Fruit fly (Drosophila melanogaster) whole organism, embryonic: ENCODE results near the gene NK7.1.
A peak's percentile ranks its signal among the peaks of the same experiment; 100 is the strongest.

Experiments used
- ATbp ChIP-seq: fragments of 200-800 bp; sonication (Bioruptor generic); optimal IDR thresholded peaks from 2 replicates; lab custom pipeline; 2017; ENCODE audit warnings: missing biosample characterization, mild to moderate bottlenecking, missing genetic modification characterization, missing genetic modification reagents
- Abd-B ChIP-seq: fragments of 200-800 bp; sonication (Bioruptor generic); optimal IDR thresholded peaks from 2 replicates; lab custom pipeline; 2018; ENCODE audit warnings: missing biosample characterization, mild to moderate bottlenecking, missing genetic modification characterization, moderate library complexity
- B-H1 ChIP-seq: fragments of 200-800 bp; sonication (Bioruptor generic); IDR thresholded peaks from 3 replicates; pipeline ENCODE4 v1.3.6; 2022; ENCODE audit warnings: missing biosample characterization, missing genetic modification characterization
- B-H2 ChIP-seq: fragments of 200-800 bp; sonication (Bioruptor generic); optimal IDR thresholded peaks from 2 replicates; lab custom pipeline; 2018; ENCODE audit warnings: missing biosample characterization, mild to moderate bottlenecking, missing genetic modification characterization
- CG10431 ChIP-seq: fragments of 200-800 bp; sonication (Bioruptor generic); optimal IDR thresholded peaks from 3 replicates; lab custom pipeline; 2018; ENCODE audit warnings: missing biosample characterization, mild to moderate bottlenecking, missing genetic modification characterization
- CG10979 ChIP-seq: fragments of 200-800 bp; sonication (Bioruptor generic); optimal IDR thresholded peaks from 2 replicates; lab custom pipeline; 2018; ENCODE audit warnings: missing biosample characterization, mild to moderate bottlenecking, missing genetic modification characterization, moderate library complexity
- CG11456 ChIP-seq: fragments of 200-800 bp; sonication (Bioruptor generic); IDR thresholded peaks from 3 replicates; pipeline ENCODE4 v1.3.6; 2022; ENCODE audit warnings: missing biosample characterization, missing genetic modification characterization
- CG12155 ChIP-seq: fragments of 200-800 bp; sonication (Bioruptor generic); optimal IDR thresholded peaks from 3 replicates; lab custom pipeline; 2016; ENCODE audit warnings: missing biosample characterization, missing genetic modification characterization
- CG15073 ChIP-seq: fragments of 200-800 bp; sonication (Bioruptor generic); optimal IDR thresholded peaks from 2 replicates; lab custom pipeline; 2016; ENCODE audit warnings: missing biosample characterization, missing genetic modification characterization
- CG15601 ChIP-seq: fragments of 200-800 bp; sonication (Bioruptor generic); optimal IDR thresholded peaks from 3 replicates; lab custom pipeline; 2019; ENCODE audit warnings: missing biosample characterization, mild to moderate bottlenecking, missing genetic modification characterization, moderate library complexity
- CG1602 ChIP-seq: fragments of 200-800 bp; sonication (Bioruptor generic); optimal IDR thresholded peaks from 3 replicates; lab custom pipeline; 2016; ENCODE audit warnings: missing biosample characterization, missing genetic modification characterization
- CG16815 ChIP-seq: fragments of 200-800 bp; sonication (Bioruptor generic); optimal IDR thresholded peaks from 3 replicates; lab custom pipeline; 2017; ENCODE audit warnings: missing biosample characterization, mild to moderate bottlenecking, missing genetic modification characterization
- CG17359 ChIP-seq: fragments of 200-800 bp; sonication (Bioruptor generic); optimal IDR thresholded peaks from 3 replicates; lab custom pipeline; 2018; ENCODE audit warnings: missing biosample characterization, mild to moderate bottlenecking, missing genetic modification characterization, moderate library complexity
- CG18764 ChIP-seq: fragments of 200-800 bp; sonication (Bioruptor generic); optimal IDR thresholded peaks from 3 replicates; lab custom pipeline; 2016; ENCODE audit warnings: missing biosample characterization, missing genetic modification characterization
- CG2889 ChIP-seq: fragments of 200-800 bp; sonication (Bioruptor generic); IDR thresholded peaks from 3 replicates; pipeline ENCODE4 v1.3.6; 2022; ENCODE audit warnings: missing biosample characterization, missing genetic modification characterization
- CG30020 ChIP-seq: fragments of 200-800 bp; optimal IDR thresholded peaks from 2 replicates; lab custom pipeline; 2019; ENCODE audit warnings: missing biosample characterization, mild to moderate bottlenecking, missing genetic modification characterization, moderate library complexity
- CG3726 ChIP-seq: fragments of 200-800 bp; sonication (Bioruptor generic); IDR thresholded peaks from 3 replicates; pipeline ENCODE4, ENCODE4 v1.3.6; 2022; ENCODE audit warnings: missing biosample characterization, missing genetic modification characterization
- CG3838 ChIP-seq: fragments of 200-800 bp; sonication (Bioruptor generic); optimal IDR thresholded peaks from 3 replicates; lab custom pipeline; 2016; ENCODE audit warnings: missing biosample characterization, missing genetic modification characterization
- CG3847 ChIP-seq: fragments of 200-800 bp; sonication (Bioruptor generic); IDR thresholded peaks from 2 replicates; pipeline ENCODE4 v1.3.6; 2022; ENCODE audit warnings: missing biosample characterization, missing genetic modification characterization
- CG4360 ChIP-seq: fragments of 200-800 bp; sonication (Bioruptor generic); IDR thresholded peaks from 2 replicates; pipeline ENCODE4 v1.3.6; 2022; ENCODE audit warnings: missing biosample characterization, missing genetic modification characterization
- CG4617 ChIP-seq: fragments of 200-800 bp; sonication (Bioruptor generic); optimal IDR thresholded peaks from 3 replicates; lab custom pipeline; 2016; ENCODE audit warnings: missing biosample characterization, missing genetic modification characterization, borderline replicate concordance
- CG6791 ChIP-seq: fragments of 200-800 bp; sonication (Bioruptor generic); IDR thresholded peaks from 3 replicates; pipeline ENCODE4 v1.3.6; 2022; ENCODE audit warnings: missing biosample characterization, missing genetic modification characterization; ENCODE audit not compliant: partially characterized antibody
- CG7839 ChIP-seq: fragments of 200-800 bp; sonication (Bioruptor generic); optimal IDR thresholded peaks from 3 replicates; lab custom pipeline; 2018; ENCODE audit warnings: missing biosample characterization, mild to moderate bottlenecking, missing genetic modification characterization, moderate library complexity
- CG8478 ChIP-seq: fragments of >200 bp; optimal IDR thresholded peaks from 2 replicates; lab custom pipeline; 2018
- D ChIP-seq, 2 experiments: fragments of 200-800 bp in 1 of 2; fragments of >200 bp in 1 of 2; sonication (Bioruptor generic) in 1 of 2; optimal IDR thresholded peaks; 2 replicates in 1 of 2; 3 replicates in 1 of 2; lab custom pipeline; 2017; ENCODE audit warnings: mild to moderate bottlenecking in 1 of 2, missing biosample characterization in 1 of 2, missing genetic modification characterization in 1 of 2, missing genetic modification reagents in 1 of 2
- D19B ChIP-seq: fragments of 200-800 bp; sonication (Bioruptor generic); optimal IDR thresholded peaks from 2 replicates; lab custom pipeline; 2017; ENCODE audit warnings: missing biosample characterization, mild to moderate bottlenecking, missing genetic modification characterization
- Deaf1 ChIP-seq: fragments of 200-800 bp; optimal IDR thresholded peaks from 3 replicates; lab custom pipeline; 2019; ENCODE audit warnings: missing biosample characterization, mild to moderate bottlenecking, missing genetic modification characterization, moderate library complexity
- Doc3 ChIP-seq: fragments of 200-800 bp; sonication (Bioruptor generic); IDR thresholded peaks from 3 replicates; pipeline ENCODE4 v1.3.6; 2022; ENCODE audit warnings: missing biosample characterization, missing genetic modification characterization; ENCODE audit not compliant: partially characterized antibody
- Dp ChIP-seq: fragments of 200-800 bp; sonication (Bioruptor generic); optimal IDR thresholded peaks from 2 replicates; lab custom pipeline; 2018; ENCODE audit warnings: missing biosample characterization, mild to moderate bottlenecking, missing genetic modification characterization, moderate library complexity
- HLH54F ChIP-seq: fragments of 200-800 bp; sonication (Bioruptor generic); optimal IDR thresholded peaks from 3 replicates; lab custom pipeline; 2016; ENCODE audit warnings: missing biosample characterization, missing genetic modification characterization
- Hr3 ChIP-seq: fragments of 200-800 bp; sonication (Bioruptor generic); optimal IDR thresholded peaks from 3 replicates; lab custom pipeline; 2016; ENCODE audit warnings: missing biosample characterization, missing genetic modification characterization
- MBD-R2 ChIP-seq: fragments of 200-800 bp; sonication (Bioruptor generic); IDR thresholded peaks from 2 replicates; pipeline ENCODE4 v1.3.6; 2022; ENCODE audit warnings: missing biosample characterization, missing genetic modification characterization
- Med ChIP-seq: fragments of 200-800 bp; sonication (Bioruptor generic); peaks from one replicate; lab custom pipeline; 2016; ENCODE audit warnings: missing biosample characterization, missing genetic modification characterization, mild to moderate bottlenecking, inconsistent platforms, moderate library complexity
- Myb ChIP-seq: fragments of 200-800 bp; sonication (Bioruptor generic); optimal IDR thresholded peaks from 2 replicates; lab custom pipeline; 2016; ENCODE audit warnings: missing biosample characterization, missing genetic modification characterization
- Nf-YC ChIP-seq: fragments of 200-800 bp; optimal IDR thresholded peaks from 3 replicates; lab custom pipeline; 2019; ENCODE audit warnings: missing biosample characterization, mild to moderate bottlenecking, missing genetic modification characterization, moderate library complexity
- NfI ChIP-seq: fragments of 200-800 bp; sonication (Bioruptor generic); optimal IDR thresholded peaks from 3 replicates; lab custom pipeline; 2018; ENCODE audit warnings: missing biosample characterization, mild to moderate bottlenecking, missing genetic modification characterization, moderate library complexity
- Ravus ChIP-seq: fragments of 200-800 bp; sonication (Bioruptor generic); IDR thresholded peaks from 2 replicates; pipeline ENCODE4 v1.3.6; 2022; ENCODE audit warnings: missing biosample characterization, missing genetic modification characterization
- Side ChIP-seq: fragments of 200-800 bp; sonication (Bioruptor generic); optimal IDR thresholded peaks from 2 replicates; lab custom pipeline; 2016; ENCODE audit warnings: missing biosample characterization, missing genetic modification characterization
- Sin3A ChIP-seq: fragments of >200 bp; optimal IDR thresholded peaks from 2 replicates; lab custom pipeline; 2018
- Usf ChIP-seq: fragments of 200-800 bp; sonication (Bioruptor generic); optimal IDR thresholded peaks from 2 replicates; lab custom pipeline; 2017; ENCODE audit warnings: missing genotype, missing biosample characterization, missing genetic modification characterization
- cato ChIP-seq: fragments of 200-800 bp; sonication (Bioruptor generic); optimal IDR thresholded peaks from 2 replicates; lab custom pipeline; 2016; ENCODE audit warnings: missing biosample characterization, missing genetic modification characterization, borderline replicate concordance
- chif ChIP-seq, 2 experiments: fragments of 200-800 bp; sonication (Bioruptor generic); optimal IDR thresholded peaks; 3 replicates each; lab custom pipeline; 2016; ENCODE audit warnings: missing biosample characterization in 2 of 2, missing genetic modification characterization in 2 of 2
- ci ChIP-seq: fragments of 200-800 bp; sonication (Bioruptor generic); IDR thresholded peaks from 3 replicates; pipeline ENCODE4 v1.3.6; 2022; ENCODE audit warnings: missing biosample characterization, missing genetic modification characterization
- da ChIP-seq: fragments of 200-800 bp; sonication (Bioruptor generic); optimal IDR thresholded peaks from 2 replicates; lab custom pipeline; 2016; ENCODE audit warnings: missing biosample characterization, missing genetic modification characterization
- dati ChIP-seq: fragments of 200-800 bp; sonication (Bioruptor generic); IDR thresholded peaks from 2 replicates; pipeline ENCODE4 v1.3.6; 2022; ENCODE audit warnings: missing biosample characterization, missing genetic modification characterization
- emc ChIP-seq: fragments of 200-800 bp; sonication (Bioruptor generic); optimal IDR thresholded peaks from 2 replicates; lab custom pipeline; 2016; ENCODE audit warnings: missing biosample characterization, missing genetic modification characterization
- kah ChIP-seq: fragments of 200-800 bp; sonication (Bioruptor generic); optimal IDR thresholded peaks from 2 replicates; lab custom pipeline; 2018; ENCODE audit warnings: missing biosample characterization, mild to moderate bottlenecking, missing genetic modification characterization
- pum ChIP-seq: fragments of 200-800 bp; sonication (Bioruptor generic); optimal IDR thresholded peaks from 2 replicates; lab custom pipeline; 2016; ENCODE audit warnings: missing biosample characterization, missing genetic modification characterization
- pzg ChIP-seq: fragments of 200-800 bp; sonication (Bioruptor generic); optimal IDR thresholded peaks from 3 replicates; lab custom pipeline; 2018; ENCODE audit warnings: missing biosample characterization, mild to moderate bottlenecking, missing genetic modification characterization, moderate library complexity
- zen2 ChIP-seq: fragments of 200-800 bp; sonication (Bioruptor generic); IDR thresholded peaks from 3 replicates; pipeline ENCODE4 v1.3.6; 2022; ENCODE audit warnings: missing biosample characterization, missing genetic modification characterization; ENCODE audit not compliant: partially characterized antibody
- zfh2 ChIP-seq: fragments of 200-800 bp; sonication (Bioruptor generic); optimal IDR thresholded peaks from 2 replicates; lab custom pipeline; 2016; ENCODE audit warnings: missing biosample characterization, missing genetic modification characterization

Gene NK7.1

DNA sequence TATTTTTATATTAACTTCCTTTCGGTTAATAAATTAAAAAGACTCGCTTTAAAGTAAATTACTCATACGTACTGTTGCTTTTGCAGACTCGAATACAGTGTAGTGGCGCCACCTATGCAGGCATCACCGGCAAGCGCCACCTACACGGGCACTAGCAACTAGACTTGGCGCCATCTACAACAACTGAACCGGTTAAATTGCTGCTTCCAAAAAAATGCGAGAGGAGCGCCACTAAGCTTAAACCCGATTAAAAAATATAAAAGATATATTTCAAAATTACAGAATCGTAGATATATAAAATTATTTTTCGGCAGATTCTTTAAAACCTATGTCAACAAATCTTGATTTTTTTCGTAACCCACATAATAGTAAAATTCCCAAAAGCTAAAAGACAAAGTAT, 18.5 kb upstream of the NK7.1 start (continued):
- TF ChIP-seq CG15601 (tag; lab: Kevin White, UChicago) (peak; percentile 25), D (optimal IDR thresholded peaks at IDR 0.05; lab: Kevin White, UChicago) (no peak), D (GFP tag; optimal IDR thresholded peaks at IDR 0.05; lab: Kevin White, UChicago) (peak; percentile 77), Dp (GFP tag; lab: Kevin White, UChicago) (peak; percentile 9), Sin3A (lab: Kevin White, UChicago) (no peak), CG2889 (peak; percentile 77), cato (GFP tag; lab: Kevin White, UChicago) (no peak), CG4617 (GFP tag; lab: Kevin White, UChicago) (peak; percentile 0), CG1602 (peak; percentile 65), ATbp (GFP tag; lab: Kevin White, UChicago) (peak; percentile 73), CG11456 (GFP tag; lab: Robert Waterston, UW) (peak; percentile 99), dati (GFP tag; lab: Robert Waterston, UW) (peak; percentile 88), Hr3 (GFP tag; lab: Kevin White, UChicago) (peak; percentile 80), Deaf1 (peak; percentile 51), Abd-B (peak; percentile 19), B-H1 (GFP tag; lab: Robert Waterston, UW) (peak; percentile 74), pzg (GFP tag; lab: Kevin White, UChicago) (peak; percentile 21), Usf (GFP tag; lab: Kevin White, UChicago) (peak; percentile 31), chif (GFP tag; optimal IDR thresholded peaks at IDR 0.05; lab: Kevin White, UChicago) (peak; percentile 81 to 90), da (GFP tag; lab: Kevin White, UChicago) (peak; percentile 42), ci (GFP tag; lab: Robert Waterston, UW) (peak; percentile 95), Doc3 (no peak), emc (GFP tag; lab: Kevin White, UChicago) (peak; percentile 44), CG8478 (lab: Kevin White, UChicago) (no peak), B-H2 (GFP tag; lab: Kevin White, UChicago) (peak; percentile 20), Ravus (GFP tag; lab: Robert Waterston, UW) (peak; percentile 57), CG12155 (GFP tag; lab: Kevin White, UChicago) (peak; percentile 47), kah (GFP tag; lab: Kevin White, UChicago) (peak; percentile 24), Nf-YC (peak; percentile 76), zfh2 (GFP tag; lab: Kevin White, UChicago) (peak; percentile 23), MBD-R2 (GFP tag; lab: Robert Waterston, UW) (peak; percentile 52; the same call in 1 of the 2 replicates), CG3726 (GFP tag; lab: Robert Waterston, UW) (peak; percentile 91), HLH54F (GFP tag; lab: Kevin White, UChicago) (peak; percentile 58), Side (GFP tag; lab: Kevin White, UChicago) (peak; percentile 83), pum (GFP tag; lab: Kevin White, UChicago) (peak; percentile 77), CG18764 (GFP tag; lab: Kevin White, UChicago) (peak; percentile 90), CG16815 (GFP tag; lab: Kevin White, UChicago) (peak; percentile 62), CG15073 (GFP tag; lab: Kevin White, UChicago) (peak; percentile 17), CG6791 (no peak), CG10431 (GFP tag; lab: Kevin White, UChicago) (peak; percentile 24), CG30020 (tag; lab: Kevin White, UChicago) (no peak), Med (GFP tag; lab: Kevin White, UChicago) (peak; percentile 99), NfI (GFP tag; lab: Kevin White, UChicago) (peak; percentile 78), CG10979 (tag; lab: Kevin White, UChicago) (peak; percentile 98), CG7839 (tag; lab: Kevin White, UChicago) (peak; percentile 87), zen2 (GFP tag; lab: Robert Waterston, UW) (no peak), CG17359 (peak; percentile 93), CG3838 (GFP tag; lab: Kevin White, UChicago) (no peak), CG3847 (GFP tag; lab: Robert Waterston, UW) (peak; percentile 87), D19B (GFP tag; lab: Kevin White, UChicago) (peak; percentile 44), Myb (peak; percentile 48), CG4360 (peak; percentile 60)
